Worm (Caenorhabditis elegans): Measurements from ENCODE around the gene srbc-32.

srbc-32 gene

ce11 chrV:3526882-3527281 lies 40.1 kb upstream of the srbc-32 start, which contains the start of gene str-260:
Gene str-260, plus strand, starts transcription at chrV:3527182.
- TF ChIP-seq ama-1 (optimal IDR thresholded peaks at IDR 0.05) (no peak), dve-1 (tag; optimal IDR thresholded peaks at IDR 0.05; ENCODE audit: insufficient read depth) (no peak), F49E8.2 (tag; optimal IDR thresholded peaks at IDR 0.05; ENCODE audit: borderline replicate concordance) (no peak), lim-7 (GFP tag; IDR thresholded peaks at IDR 0.05) (no peak)

- TF ChIP-seq nhr-42 (GFP tag; IDR thresholded peaks at IDR 0.05): no peak
- TF ChIP-seq F10B5.3 (tag; optimal IDR thresholded peaks at IDR 0.05): no peak
- no peak for TF ChIP-seq madf-9 (GFP tag; conservative IDR thresholded peaks at IDR 0.05)
- TF ChIP-seq spr-1 (tag; optimal IDR thresholded peaks at IDR 0.05): no peak
- no peak for TF ChIP-seq lin-1 (GFP tag; IDR thresholded peaks at IDR 0.05)
- TF ChIP-seq F49E8.2 (tag; optimal IDR thresholded peaks at IDR 0.05; ENCODE audit: borderline replicate concordance): no peak
- no peak for TF ChIP-seq nhr-76 (tag; optimal IDR thresholded peaks at IDR 0.05)
- TF ChIP-seq ceh-82 (tag; optimal IDR thresholded peaks at IDR 0.05): no peak
- TF ChIP-seq mep-1 (tag; optimal IDR thresholded peaks at IDR 0.05): no peak
- no peak for TF ChIP-seq nhr-237 (tag; optimal IDR thresholded peaks at IDR 0.05)
- TF ChIP-seq nhr-28 (tag; optimal IDR thresholded peaks at IDR 0.05): no peak
- TF ChIP-seq aly-2 (tag; optimal IDR thresholded peaks at IDR 0.05): no peak
These were observed 38.2 kb upstream of the srbc-32 start, which contains the start of gene T24A6.7 for ce11 chrV:3524970-3525369. Gene T24A6.7, plus strand, starts transcription at chrV:3525270.

- TF ChIP-seq lin-39 (tag; optimal IDR thresholded peaks at IDR 0.05): no peak
- TF ChIP-seq aly-2 (tag; optimal IDR thresholded peaks at IDR 0.05): no peak
- TF ChIP-seq nhr-6 (tag; optimal IDR thresholded peaks at IDR 0.05): no peak
- TF ChIP-seq zip-11 (GFP tag; IDR thresholded peaks at IDR 0.05): no peak
- TF ChIP-seq dmd-6 (GFP tag; IDR thresholded peaks at IDR 0.05): no peak
- TF ChIP-seq dmd-8 (GFP tag; IDR thresholded peaks at IDR 0.05): no peak
- TF ChIP-seq aha-1 (tag): peak; percentile 56
- no peak for TF ChIP-seq daf-12 (tag; optimal IDR thresholded peaks at IDR 0.05)
- no peak for TF ChIP-seq dve-1 (tag; optimal IDR thresholded peaks at IDR 0.05; ENCODE audit: insufficient read depth)
- TF ChIP-seq D1046.2 (GFP tag; IDR thresholded peaks at IDR 0.05): no peak
- no peak for TF ChIP-seq zfp-3 (GFP tag; conservative IDR thresholded peaks at IDR 0.05)
- no peak for TF ChIP-seq Y75B8A.6 (GFP tag; IDR thresholded peaks at IDR 0.05)
- no peak for TF ChIP-seq T26A8.4 (GFP tag; IDR thresholded peaks at IDR 0.05)
- TF ChIP-seq jun-1 (tag; optimal IDR thresholded peaks at IDR 0.05): no peak
- TF ChIP-seq hif-1 (tag; optimal IDR thresholded peaks at IDR 0.05): no peak
- TF ChIP-seq ZK337.2 (GFP tag; IDR thresholded peaks at IDR 0.05): no peak
- TF ChIP-seq R02D3.7 (tag; optimal IDR thresholded peaks at IDR 0.05): no peak
- TF ChIP-seq pha-4 (GFP tag; IDR thresholded peaks at IDR 0.05): no peak
- peak; percentile 30 for TF ChIP-seq pha-4 (tag; optimal IDR thresholded peaks at IDR 0.05)
- TF ChIP-seq Y5F2A.4 (GFP tag; optimal IDR thresholded peaks at IDR 0.05): no peak
- TF ChIP-seq lin-1 (GFP tag; IDR thresholded peaks at IDR 0.05): no peak
- peak in 1 of 2 experiments; percentile 27 for TF ChIP-seq unc-62 (GFP tag; optimal IDR thresholded peaks at IDR 0.05 in 1 of 2)
- TF ChIP-seq unc-62 (tag; optimal IDR thresholded peaks at IDR 0.05): no peak
- TF ChIP-seq sdz-12 (GFP tag; optimal IDR thresholded peaks at IDR 0.05): no peak
- TF ChIP-seq snpc-1.2 (GFP tag; IDR thresholded peaks at IDR 0.05): no peak
- TF ChIP-seq ztf-7 (tag; optimal IDR thresholded peaks at IDR 0.05): no peak
- no peak for TF ChIP-seq lin-38 (GFP tag; IDR thresholded peaks at IDR 0.05)
- TF ChIP-seq F37D6.2 (tag; optimal IDR thresholded peaks at IDR 0.05): no peak
- TF ChIP-seq fkh-10 (GFP tag; optimal IDR thresholded peaks at IDR 0.05): no peak
- no peak for TF ChIP-seq daf-16 (GFP tag; optimal IDR thresholded peaks at IDR 0.05)
- peak; percentile 72 for TF ChIP-seq daf-16 (tag; optimal IDR thresholded peaks at IDR 0.05)
- no peak for TF ChIP-seq arid-1 (GFP tag; conservative IDR thresholded peaks at IDR 0.05)
- TF ChIP-seq ceh-44 (GFP tag; IDR thresholded peaks at IDR 0.05): no peak
- TF ChIP-seq madf-5 (GFP tag; IDR thresholded peaks at IDR 0.05): no peak
- TF ChIP-seq nhr-28 (tag; optimal IDR thresholded peaks at IDR 0.05): peak; percentile 54
- no peak for TF ChIP-seq dmd-9 (GFP tag; IDR thresholded peaks at IDR 0.05)
- no peak for TF ChIP-seq mxl-2 (GFP tag; conservative IDR thresholded peaks at IDR 0.05)
- TF ChIP-seq rbr-2 (tag; optimal IDR thresholded peaks at IDR 0.05): no peak
- TF ChIP-seq pqm-1 (tag; optimal IDR thresholded peaks at IDR 0.05): peak; percentile 4
- TF ChIP-seq F49E8.2 (tag; optimal IDR thresholded peaks at IDR 0.05; ENCODE audit: borderline replicate concordance): no peak
These were observed 36.5 kb upstream of the srbc-32 start, which contains the start of gene irg-1 for ce11 chrV:3523262-3523661. Gene irg-1, plus strand, starts transcription at chrV:3523587.
